Fruit fly (Drosophila melanogaster) whole organism, embryonic: ENCODE results near the gene CG33107.
A peak's percentile ranks its signal among the peaks of the same experiment; 100 is the strongest.

Experiments used
- ATbp ChIP-seq: fragments of 200-800 bp; sonication (Bioruptor generic); optimal IDR thresholded peaks from 2 replicates; lab custom pipeline; 2017; ENCODE audit warnings: missing biosample characterization, mild to moderate bottlenecking, missing genetic modification characterization, missing genetic modification reagents
- Aef1 ChIP-seq: fragments of 200-800 bp; sonication (Bioruptor generic); IDR thresholded peaks from 3 replicates; pipeline ENCODE4 v1.3.6; 2022; ENCODE audit warnings: missing biosample characterization, missing genetic modification characterization
- Atf-2 ChIP-seq: fragments of 200-800 bp; sonication (Bioruptor generic); optimal IDR thresholded peaks from 2 replicates; lab custom pipeline; 2016; ENCODE audit warnings: missing biosample characterization, missing genetic modification characterization
- CG10431 ChIP-seq: fragments of 200-800 bp; sonication (Bioruptor generic); optimal IDR thresholded peaks from 3 replicates; lab custom pipeline; 2018; ENCODE audit warnings: missing biosample characterization, mild to moderate bottlenecking, missing genetic modification characterization
- CG10654 ChIP-seq: fragments of 200-800 bp; sonication (Bioruptor generic); optimal IDR thresholded peaks from 2 replicates; lab custom pipeline; 2016; ENCODE audit warnings: missing biosample characterization, missing genetic modification characterization
- CG11085 ChIP-seq: fragments of 200-800 bp; sonication (Bioruptor generic); IDR thresholded peaks from 2 replicates; pipeline ENCODE4 v1.3.6; 2022; ENCODE audit warnings: missing biosample characterization, missing genetic modification characterization
- CG11093 ChIP-seq: fragments of 200-800 bp; sonication (Bioruptor generic); IDR thresholded peaks from 3 replicates; pipeline ENCODE4 v1.3.6; 2022; ENCODE audit warnings: missing biosample characterization, missing genetic modification characterization
- CG12236 ChIP-seq: fragments of 200-800 bp; sonication (Bioruptor generic); optimal IDR thresholded peaks from 2 replicates; lab custom pipeline; 2016; ENCODE audit warnings: missing biosample characterization, missing genetic modification characterization
- CG12299 ChIP-seq: fragments of 200-800 bp; sonication (Bioruptor generic); optimal IDR thresholded peaks from 2 replicates; lab custom pipeline; 2018; ENCODE audit warnings: missing biosample characterization, mild to moderate bottlenecking, missing genetic modification characterization
- CG12659 ChIP-seq: fragments of 200-800 bp; sonication (Bioruptor generic); optimal IDR thresholded peaks from 3 replicates; lab custom pipeline; 2017; ENCODE audit warnings: mild to moderate bottlenecking, missing biosample characterization, missing genetic modification reagents, missing genetic modification characterization
- CG14965 ChIP-seq: fragments of 200-800 bp; sonication (Bioruptor generic); optimal IDR thresholded peaks from 2 replicates; lab custom pipeline; 2016; ENCODE audit warnings: missing biosample characterization, missing genetic modification characterization, borderline replicate concordance
- CG15011 ChIP-seq: fragments of 200-800 bp; sonication (Bioruptor generic); optimal IDR thresholded peaks from 3 replicates; lab custom pipeline; 2018; ENCODE audit warnings: missing biosample characterization, mild to moderate bottlenecking, missing genetic modification characterization
- CG1647 ChIP-seq: fragments of 200-800 bp; sonication (Bioruptor generic); optimal IDR thresholded peaks from 3 replicates; lab custom pipeline; 2016; ENCODE audit warnings: missing biosample characterization, missing genetic modification characterization
- CG17361 ChIP-seq: fragments of 200-800 bp; sonication (Bioruptor generic); IDR thresholded peaks from 3 replicates; pipeline ENCODE4 v1.3.6; 2022; ENCODE audit warnings: missing biosample characterization, missing genetic modification characterization
- CG17568 ChIP-seq: fragments of 200-800 bp; sonication (Bioruptor generic); optimal IDR thresholded peaks from 2 replicates; lab custom pipeline; 2018; ENCODE audit warnings: missing biosample characterization, mild to moderate bottlenecking, missing genetic modification characterization, moderate library complexity
- CG18764 ChIP-seq: fragments of 200-800 bp; sonication (Bioruptor generic); optimal IDR thresholded peaks from 3 replicates; lab custom pipeline; 2016; ENCODE audit warnings: missing biosample characterization, missing genetic modification characterization
- CG33557 ChIP-seq: fragments of 200-800 bp; sonication (Bioruptor generic); optimal IDR thresholded peaks from 2 replicates; lab custom pipeline; 2019; ENCODE audit warnings: missing biosample characterization, mild to moderate bottlenecking, missing genetic modification characterization, moderate library complexity
- CG34422 ChIP-seq: fragments of 200-800 bp; sonication (Bioruptor generic); IDR thresholded peaks from 3 replicates; pipeline ENCODE4 v1.3.6; 2022; ENCODE audit warnings: missing biosample characterization, missing genetic modification characterization
- CG4404 ChIP-seq: fragments of 200-800 bp; sonication (Bioruptor generic); IDR thresholded peaks from 2 replicates; pipeline ENCODE4 v1.3.6; 2022; ENCODE audit warnings: missing biosample characterization, missing genetic modification characterization
- CG5953 ChIP-seq: fragments of 200-800 bp; sonication (Bioruptor generic); IDR thresholded peaks from 2 replicates; pipeline ENCODE4 v1.3.6; 2022; ENCODE audit warnings: missing biosample characterization, missing genetic modification characterization
- CG6854 ChIP-seq: fragments of 200-800 bp; sonication (Bioruptor generic); optimal IDR thresholded peaks from 3 replicates; lab custom pipeline; 2017; ENCODE audit warnings: missing biosample characterization, mild to moderate bottlenecking, missing genetic modification characterization
- CG9817 ChIP-seq: fragments of 200-800 bp; sonication (Bioruptor generic); optimal IDR thresholded peaks from 2 replicates; lab custom pipeline; 2018; ENCODE audit warnings: missing biosample characterization, mild to moderate bottlenecking, missing genetic modification characterization, moderate library complexity
- CG9876 ChIP-seq: fragments of 200-800 bp; sonication (Bioruptor generic); optimal IDR thresholded peaks from 2 replicates; lab custom pipeline; 2016; ENCODE audit warnings: missing biosample characterization, missing genetic modification characterization
- Gsc ChIP-seq: fragments of 200-800 bp; sonication (Bioruptor generic); IDR thresholded peaks from 2 replicates; pipeline ENCODE4 v1.3.6; 2022; ENCODE audit warnings: missing biosample characterization, missing genetic modification characterization
- H15 ChIP-seq: fragments of 200-800 bp; sonication (Bioruptor generic); IDR thresholded peaks from 3 replicates; pipeline ENCODE4 v1.3.6; 2022; ENCODE audit warnings: missing biosample characterization, missing genetic modification characterization
- Max ChIP-seq: fragments of 200-800 bp; sonication (Bioruptor generic); optimal IDR thresholded peaks from 2 replicates; lab custom pipeline; 2016; ENCODE audit warnings: missing biosample characterization, mild to moderate bottlenecking, missing genetic modification characterization
- NC2α ChIP-seq: fragments of 200-800 bp; sonication (Bioruptor generic); optimal IDR thresholded peaks from 2 replicates; lab custom pipeline; 2016; ENCODE audit warnings: missing biosample characterization, missing genetic modification characterization
- Taf1 ChIP-seq: fragments of 200-800 bp; sonication (Bioruptor generic); IDR thresholded peaks from 2 replicates; pipeline ENCODE4 v1.3.6; 2022; ENCODE audit warnings: missing biosample characterization, missing genetic modification characterization
- Trl ChIP-seq, 3 experiments: fragments of >200 bp in 2 of 3; fragments of 200-800 bp in 1 of 3; sonication (Bioruptor generic) in 1 of 3; optimal IDR thresholded peaks; 2 replicates in 1 of 3; 3 replicates in 2 of 3; lab custom pipeline; 2016 to 2017; ENCODE audit warnings: missing biosample characterization in 1 of 3, missing genetic modification characterization in 1 of 3
- Vsx1 ChIP-seq: fragments of 200-800 bp; sonication (Bioruptor generic); optimal IDR thresholded peaks from 2 replicates; lab custom pipeline; 2017; ENCODE audit warnings: missing biosample characterization, mild to moderate bottlenecking, missing genetic modification characterization, missing genetic modification reagents
- ac ChIP-seq: fragments of 200-800 bp; sonication (Bioruptor generic); optimal IDR thresholded peaks from 3 replicates; lab custom pipeline; 2017; ENCODE audit warnings: missing biosample characterization, mild to moderate bottlenecking, missing genetic modification characterization
- bowl ChIP-seq: fragments of 200-800 bp; sonication (Bioruptor generic); IDR thresholded peaks from 2 replicates; pipeline ENCODE4 v1.3.6; 2022; ENCODE audit warnings: missing biosample characterization, missing genetic modification characterization
- crc ChIP-seq: fragments of 200-800 bp; sonication (Bioruptor generic); optimal IDR thresholded peaks from 2 replicates; lab custom pipeline; 2016; ENCODE audit warnings: missing biosample characterization, missing genetic modification characterization
- esg ChIP-seq: fragments of 200-800 bp; sonication (Bioruptor generic); conservative IDR thresholded peaks from 2 replicates; pipeline ENCODE4 v1.3.6; 2022; ENCODE audit warnings: missing biosample characterization, missing genetic modification characterization
- grn ChIP-seq: fragments of 200-800 bp; sonication (Bioruptor generic); optimal IDR thresholded peaks from 3 replicates; lab custom pipeline; 2017; ENCODE audit warnings: missing biosample characterization, missing genetic modification characterization
- gsb ChIP-seq: fragments of 200-800 bp; sonication (Bioruptor generic); IDR thresholded peaks from 2 replicates; pipeline ENCODE4 v1.3.6; 2022; ENCODE audit warnings: missing biosample characterization, missing genetic modification characterization
- gsb-n ChIP-seq: fragments of 200-800 bp; sonication (Bioruptor generic); optimal IDR thresholded peaks from 3 replicates; lab custom pipeline; 2018; ENCODE audit warnings: missing biosample characterization, mild to moderate bottlenecking, missing genetic modification characterization
- hb ChIP-seq: fragments of 200-800 bp; sonication (Bioruptor generic); IDR thresholded peaks from 3 replicates; pipeline ENCODE4 v1.3.6; 2022; ENCODE audit warnings: missing biosample characterization, missing genetic modification characterization; ENCODE audit not compliant: partially characterized antibody
- jing ChIP-seq: fragments of 200-800 bp; sonication (Bioruptor generic); optimal IDR thresholded peaks from 2 replicates; lab custom pipeline; 2018; ENCODE audit warnings: missing biosample characterization, mild to moderate bottlenecking, missing genetic modification characterization
- ken ChIP-seq: fragments of 200-800 bp; sonication (Bioruptor generic); IDR thresholded peaks from 3 replicates; pipeline ENCODE4 v1.3.6; 2022; ENCODE audit warnings: missing biosample characterization, missing genetic modification characterization
- kni ChIP-seq: fragments of 200-800 bp; sonication (Bioruptor generic); optimal IDR thresholded peaks from 3 replicates; lab custom pipeline; 2017; ENCODE audit warnings: mild to moderate bottlenecking, missing biosample characterization, missing genetic modification reagents, missing genetic modification characterization
- mirr ChIP-seq: fragments of 200-800 bp; sonication (Bioruptor generic); optimal IDR thresholded peaks from 3 replicates; lab custom pipeline; 2018; ENCODE audit warnings: missing biosample characterization, mild to moderate bottlenecking, missing genetic modification characterization
- sens ChIP-seq: fragments of 200-800 bp; sonication (Bioruptor generic); peaks from one replicate; lab custom pipeline; 2016; ENCODE audit warnings: missing biosample characterization, missing genetic modification characterization
- tgo ChIP-seq: fragments of 200-800 bp; sonication (Bioruptor generic); IDR thresholded peaks from 3 replicates; pipeline ENCODE4 v1.3.6; 2022; ENCODE audit warnings: missing biosample characterization, missing genetic modification characterization
- toy ChIP-seq: fragments of 200-800 bp; sonication (Bioruptor generic); IDR thresholded peaks from 2 replicates; pipeline ENCODE4 v1.3.6; 2022; ENCODE audit warnings: missing biosample characterization, missing genetic modification characterization
- trem ChIP-seq: fragments of 200-800 bp; optimal IDR thresholded peaks from 3 replicates; lab custom pipeline; 2019; ENCODE audit warnings: missing biosample characterization, mild to moderate bottlenecking, missing genetic modification characterization, moderate library complexity
- tx ChIP-seq: fragments of 200-800 bp; sonication (Bioruptor generic); optimal IDR thresholded peaks from 2 replicates; lab custom pipeline; 2016; ENCODE audit warnings: missing biosample characterization, missing genetic modification characterization
- wek ChIP-seq: fragments of 200-800 bp; sonication (Bioruptor generic); optimal IDR thresholded peaks from 3 replicates; lab custom pipeline; 2018; ENCODE audit warnings: missing biosample characterization, mild to moderate bottlenecking, missing genetic modification characterization, moderate library complexity
- zen2 ChIP-seq: fragments of 200-800 bp; sonication (Bioruptor generic); IDR thresholded peaks from 3 replicates; pipeline ENCODE4 v1.3.6; 2022; ENCODE audit warnings: missing biosample characterization, missing genetic modification characterization; ENCODE audit not compliant: partially characterized antibody

The CG33107 gene

dm6 chr3R:22625514-22626333 is 41.2 kb upstream of the CG33107 start (continued):
- TF ChIP-seq tgo (GFP tag; lab: Robert Waterston, UW) (0 out of 3 replicates have a peak, but pooled peaks have one; percentile 25), CG34422 (GFP tag; lab: Robert Waterston, UW) (no peak), Vsx1 (GFP tag; lab: Kevin White, UChicago) (peak; percentile 29), CG9817 (tag; lab: Kevin White, UChicago) (no peak), Taf1 (GFP tag; lab: Robert Waterston, UW) (no peak), Max (GFP tag; lab: Kevin White, UChicago) (peak; percentile 13), sens (GFP tag; lab: Kevin White, UChicago) (peak; percentile 87), Atf-2 (no peak), Aef1 (GFP tag; lab: Robert Waterston, UW) (0 out of 3 replicates have a peak, but pooled peaks have one; percentile 20), Trl (optimal IDR thresholded peaks at IDR 0.05; lab: Kevin White, UChicago) (no peak), Trl (GFP tag; optimal IDR thresholded peaks at IDR 0.05; lab: Kevin White, UChicago) (no peak), ac (GFP tag; lab: Kevin White, UChicago) (no peak), gsb (GFP tag; lab: Robert Waterston, UW) (no peak), CG33557 (peak; percentile 8), grn (GFP tag; lab: Kevin White, UChicago) (no peak), CG10654 (GFP tag; lab: Kevin White, UChicago) (no peak), CG18764 (GFP tag; lab: Kevin White, UChicago) (peak; percentile 6), wek (GFP tag; lab: Kevin White, UChicago) (no peak), tx (GFP tag; lab: Kevin White, UChicago) (no peak), CG17361 (peak; percentile 73; the same call in 2 of the 3 replicates), CG12299 (tag; lab: Kevin White, UChicago) (no peak), CG4404 (GFP tag; lab: Robert Waterston, UW) (no peak), trem (tag; lab: Kevin White, UChicago) (peak; percentile 25), CG15011 (GFP tag; lab: Kevin White, UChicago) (peak; percentile 23), CG14965 (GFP tag; lab: Kevin White, UChicago) (no peak), zen2 (no peak), NC2α (GFP tag; lab: Kevin White, UChicago) (no peak), CG10431 (no peak), crc (no peak), CG1647 (no peak), H15 (GFP tag; lab: Robert Waterston, UW) (no peak), Gsc (GFP tag; lab: Robert Waterston, UW) (no peak), CG5953 (GFP tag; lab: Robert Waterston, UW) (no peak), jing (GFP tag; lab: Kevin White, UChicago) (no peak), hb (GFP tag; lab: Robert Waterston, UW) (no peak), bowl (no peak), ATbp (GFP tag; lab: Kevin White, UChicago) (peak; percentile 31), gsb-n (tag; lab: Kevin White, UChicago) (peak; percentile 5), CG11093 (0 out of 3 replicates have a peak, but pooled peaks have one; percentile 12), CG12659 (GFP tag; lab: Kevin White, UChicago) (peak; percentile 37), ken (no peak), CG12236 (no peak), CG9876 (no peak), kni (GFP tag; lab: Kevin White, UChicago) (no peak), toy (no peak), mirr (no peak), esg (GFP tag; lab: Robert Waterston, UW) (0 out of 2 replicates have a peak, but pooled peaks have one; percentile 23), CG11085 (GFP tag; lab: Robert Waterston, UW) (no peak), CG6854 (GFP tag; lab: Kevin White, UChicago) (no peak), CG17568 (GFP tag; lab: Kevin White, UChicago) (no peak)
